Worm (Caenorhabditis elegans) whole organism, midembryonic: ENCODE results near the gene egl-18.

ENCODE experiments used
- T22C8.4 ChIP-seq: fragments of 200-800 bp; sonication (Bioruptor generic); IDR thresholded peaks from 2 replicates; pipeline ENCODE4 v1.3.6; 2022; ENCODE audit warnings: missing genetic modification characterization, missing compliant biosample characterization
- cog-1 ChIP-seq: sonication (generic microtip); optimal IDR thresholded peaks from 2 replicates; lab custom pipeline; 2016; ENCODE audit warnings: missing genetic modification characterization, missing compliant biosample characterization
- flt-1 ChIP-seq: fragments of 200-800 bp; sonication (Bioruptor generic); IDR thresholded peaks from 2 replicates; pipeline ENCODE4 v1.3.6; 2022; ENCODE audit warnings: missing genetic modification characterization, missing compliant biosample characterization
- klf-2 ChIP-seq: fragments of 200-800 bp; sonication (Bioruptor generic); conservative IDR thresholded peaks from 2 replicates; pipeline ENCODE4 v1.3.6; 2022; ENCODE audit warnings: missing genetic modification reagents, missing genetic modification characterization, missing compliant biosample characterization
- med-1 ChIP-seq: sonication (generic microtip); optimal IDR thresholded peaks from 2 replicates; lab custom pipeline; 2017; ENCODE audit warnings: missing genetic modification characterization, mild to moderate bottlenecking, missing compliant biosample characterization, antibody characterized with exemption, missing genetic modification reagents; ENCODE audit not compliant: insufficient read depth
- ref-1 ChIP-seq: fragments of 200-800 bp; sonication (Bioruptor generic); conservative IDR thresholded peaks from 2 replicates; pipeline ENCODE4 v1.3.6; 2022; ENCODE audit warnings: missing genetic modification reagents, missing genetic modification characterization, missing compliant biosample characterization
- tab-1 ChIP-seq: fragments of 200-800 bp; sonication (Bioruptor generic); IDR thresholded peaks from 2 replicates; pipeline ENCODE4 v1.3.6; 2022; ENCODE audit warnings: missing genetic modification characterization, missing compliant biosample characterization
- ztf-23 ChIP-seq: fragments of 200-800 bp; sonication (Bioruptor generic); IDR thresholded peaks from 2 replicates; pipeline ENCODE4 v1.3.6; 2022; ENCODE audit warnings: missing genetic modification reagents, missing genetic modification characterization, missing compliant biosample characterization
- ztf-29 ChIP-seq: fragments of 200-800 bp; sonication (Bioruptor generic); IDR thresholded peaks from 2 replicates; pipeline ENCODE4 v1.3.6; 2022; ENCODE audit warnings: missing genetic modification reagents, missing genetic modification characterization, missing compliant biosample characterization

- TF ChIP-seq flt-1 (GFP tag; lab: Robert Waterston, UW) (no peak), klf-2 (no peak), tab-1 (GFP tag; lab: Robert Waterston, UW) (no peak), ztf-23 (no peak), med-1 (GFP tag; lab: Kevin White, UChicago) (no peak), cog-1 (no peak), T22C8.4 (no peak), ref-1 (no peak), ztf-29 (no peak)
These were observed 61.9 kb downstream of the egl-18 start for ce11 chrIV:1964057-1964456.
